Fruit fly (Drosophila melanogaster) whole organism, adult: Measurements from ENCODE around the gene BI-1.

Experiments
- CG11617 ChIP-seq: fragments of 200-800 bp; sonication (Bioruptor generic); optimal IDR thresholded peaks from 2 replicates; lab custom pipeline; 2017; ENCODE audit warnings: mild to moderate bottlenecking, missing biosample characterization, missing genetic modification reagents, missing genetic modification characterization
- CG12768 ChIP-seq: fragments of 200-800 bp; sonication (Bioruptor generic); optimal IDR thresholded peaks from 2 replicates; lab custom pipeline; 2017; ENCODE audit warnings: missing biosample characterization, missing genetic modification characterization, mild to moderate bottlenecking, moderate library complexity, missing genetic modification reagents
- CG14711 ChIP-seq: fragments of 200-800 bp; sonication (Bioruptor generic); optimal IDR thresholded peaks from 2 replicates; lab custom pipeline; 2018; ENCODE audit warnings: missing biosample characterization, mild to moderate bottlenecking, missing genetic modification characterization, moderate library complexity
- CG1620 ChIP-seq: fragments of 200-800 bp; sonication (Bioruptor generic); optimal IDR thresholded peaks from 2 replicates; lab custom pipeline; 2016; ENCODE audit warnings: missing biosample characterization, missing genetic modification characterization
- CG33017 ChIP-seq: fragments of 200-800 bp; sonication (Bioruptor generic); optimal IDR thresholded peaks from 2 replicates; lab custom pipeline; 2018; ENCODE audit warnings: missing biosample characterization, mild to moderate bottlenecking, missing genetic modification characterization, moderate library complexity
- CG5204 ChIP-seq: fragments of 200-800 bp; sonication (Bioruptor generic); optimal IDR thresholded peaks from 2 replicates; lab custom pipeline; 2016; ENCODE audit warnings: missing biosample characterization, missing genetic modification characterization
- CG7045 ChIP-seq: fragments of 200-800 bp; sonication (Bioruptor generic); optimal IDR thresholded peaks from 2 replicates; lab custom pipeline; 2017; ENCODE audit warnings: missing biosample characterization, mild to moderate bottlenecking, missing genetic modification characterization
- CG7101 ChIP-seq: fragments of 200-800 bp; sonication (Bioruptor generic); optimal IDR thresholded peaks from 2 replicates; lab custom pipeline; 2018; ENCODE audit warnings: missing biosample characterization, mild to moderate bottlenecking, missing genetic modification characterization, moderate library complexity
- Clk ChIP-seq: fragments of 200-800 bp; sonication (Bioruptor generic); optimal IDR thresholded peaks from 2 replicates; lab custom pipeline; 2017; ENCODE audit warnings: missing biosample characterization, missing genetic modification characterization
- Crg-1 ChIP-seq: fragments of 200-800 bp; sonication (Bioruptor generic); optimal IDR thresholded peaks from 2 replicates; lab custom pipeline; 2016; ENCODE audit warnings: missing biosample characterization, missing genetic modification characterization
- Hr96 ChIP-seq: fragments of 200-800 bp; sonication (Bioruptor generic); optimal IDR thresholded peaks from 2 replicates; lab custom pipeline; 2016; ENCODE audit warnings: missing biosample characterization, missing genetic modification characterization
- Mnt ChIP-seq: fragments of 200-800 bp; sonication (Bioruptor generic); optimal IDR thresholded peaks from 2 replicates; lab custom pipeline; 2016; ENCODE audit warnings: missing biosample characterization, mild to moderate bottlenecking, missing genetic modification characterization
- bab1 ChIP-seq: fragments of 200-800 bp; sonication (Bioruptor generic); optimal IDR thresholded peaks from 3 replicates; lab custom pipeline; 2019; ENCODE audit warnings: missing biosample characterization, mild to moderate bottlenecking, missing genetic modification characterization, moderate library complexity
- cic ChIP-seq: fragments of 200-800 bp; sonication (Bioruptor generic); optimal IDR thresholded peaks from 2 replicates; lab custom pipeline; 2017; ENCODE audit warnings: missing biosample characterization, mild to moderate bottlenecking, missing genetic modification characterization, moderate library complexity
- cnc ChIP-seq, 2 experiments: fragments of >200 bp; optimal IDR thresholded peaks; 2 replicates each; lab custom pipeline; 2017
- kay ChIP-seq: fragments of 200-800 bp; sonication (Bioruptor generic); peaks from one replicate; lab custom pipeline; 2016; ENCODE audit warnings: missing biosample characterization, missing genetic modification characterization, borderline replicate concordance
- ovo ChIP-seq: fragments of 200-800 bp; sonication (Bioruptor generic); optimal IDR thresholded peaks from 2 replicates; lab custom pipeline; 2016; ENCODE audit warnings: missing biosample characterization, missing genetic modification characterization
- pad ChIP-seq: fragments of 200-800 bp; sonication (Bioruptor generic); optimal IDR thresholded peaks from 3 replicates; lab custom pipeline; 2017; ENCODE audit warnings: missing biosample characterization, missing genetic modification characterization, mild to moderate bottlenecking, moderate library complexity, missing genetic modification reagents
- tj ChIP-seq: fragments of 200-800 bp; sonication (Bioruptor generic); optimal IDR thresholded peaks from 3 replicates; lab custom pipeline; 2017; ENCODE audit warnings: missing biosample characterization, mild to moderate bottlenecking, missing genetic modification characterization, moderate library complexity
- toe ChIP-seq: fragments of 200-800 bp; sonication (Bioruptor generic); optimal IDR thresholded peaks from 2 replicates; lab custom pipeline; 2016; ENCODE audit warnings: missing biosample characterization, missing genetic modification characterization

Gene BI-1

DNA sequence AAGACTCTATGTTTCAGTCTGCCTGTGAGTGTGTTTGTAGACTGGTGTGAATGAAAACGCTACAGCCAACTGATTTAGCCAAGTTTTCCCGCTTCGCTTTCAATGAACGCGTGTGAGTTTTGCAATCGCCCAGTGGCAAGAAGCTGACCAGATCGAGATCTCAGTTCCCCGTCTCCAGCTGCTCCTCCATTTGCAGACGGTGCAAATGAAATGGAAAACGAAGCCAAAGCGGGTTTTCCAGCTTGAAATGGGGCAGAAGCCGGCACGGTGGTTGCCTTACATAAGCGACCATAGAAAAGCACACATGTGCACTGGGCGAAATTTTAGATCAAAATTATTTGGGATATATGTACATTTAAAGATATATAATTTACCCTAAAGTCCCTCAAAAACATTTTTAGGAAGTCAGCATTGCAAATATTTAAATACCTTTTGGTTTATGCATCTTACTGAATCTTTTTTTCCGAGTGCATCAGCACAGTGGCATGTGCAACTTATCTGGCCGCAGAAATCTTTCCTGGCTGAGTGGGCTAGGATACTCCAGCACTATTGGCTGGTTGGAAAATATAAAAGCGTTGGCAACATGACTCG lies 10.3 kb upstream of the BI-1 start, which contains the start of gene CG43059:
TSS of gene CG43059 (minus strand) at position 51 of the 591 bp plus-strand sequence.
- TF ChIP-seq Mnt (GFP tag; lab: Kevin White, UChicago) (no peak), Clk (GFP tag; lab: Kevin White, UChicago) (no peak), pad (GFP tag; lab: Kevin White, UChicago) (no peak), kay (GFP tag; lab: Kevin White, UChicago) (no peak), cic (no peak), CG1620 (GFP tag; lab: Kevin White, UChicago) (no peak), cnc (optimal IDR thresholded peaks at IDR 0.05; lab: Kevin White, UChicago) (no peak)

DNA sequence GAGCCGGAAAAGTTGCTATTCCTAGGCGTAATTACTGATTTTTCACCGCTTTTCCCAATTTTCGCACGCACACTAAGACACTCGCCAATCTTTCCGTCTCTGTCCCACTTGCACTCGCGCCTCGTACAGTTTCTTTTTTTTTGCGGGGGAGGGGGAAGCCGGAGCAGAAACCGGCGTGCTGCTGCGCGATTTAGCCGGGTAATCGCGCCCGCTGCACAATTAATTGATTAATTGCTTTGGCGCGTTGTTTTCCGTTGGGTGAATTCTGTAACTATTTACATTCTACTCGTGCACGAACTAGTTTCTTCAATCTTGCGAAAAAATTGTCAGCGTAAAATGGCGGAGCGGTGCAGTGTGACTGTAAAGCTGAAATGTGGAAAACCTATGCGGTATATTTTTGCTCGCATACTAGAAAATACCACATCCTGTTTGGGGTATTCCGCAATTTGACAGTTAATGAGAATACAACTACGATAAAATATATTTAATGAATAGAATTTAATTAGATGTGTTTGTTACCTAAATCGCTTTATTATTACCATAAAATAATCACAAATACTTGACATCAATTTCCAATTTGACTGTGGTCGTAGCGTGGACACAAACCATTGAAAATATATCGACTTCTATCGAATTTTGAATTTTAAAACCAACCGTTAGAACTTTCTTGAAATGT lies 6.5 kb upstream of the BI-1 start, which contains the start of gene Cpsf6:
TSS of gene Cpsf6 (minus strand) at position 362 of the 676 bp plus-strand sequence.
- TF ChIP-seq CG1620 (GFP tag; lab: Kevin White, UChicago) (peak; percentile 6), toe (GFP tag; lab: Kevin White, UChicago) (peak; percentile 50), bab1 (GFP tag; lab: Kevin White, UChicago) (peak; percentile 71), Crg-1 (GFP tag; lab: Kevin White, UChicago) (peak; percentile 51), CG14711 (peak; percentile 56), ovo (GFP tag; lab: Kevin White, UChicago) (peak; percentile 26), Mnt (GFP tag; lab: Kevin White, UChicago) (peak; percentile 74), CG7045 (no peak), pad (GFP tag; lab: Kevin White, UChicago) (peak; percentile 56), CG11617 (peak; percentile 25), cnc (optimal IDR thresholded peaks at IDR 0.05; lab: Kevin White, UChicago) (no peak), tj (GFP tag; lab: Kevin White, UChicago) (peak; percentile 62), Clk (GFP tag; lab: Kevin White, UChicago) (no peak), kay (GFP tag; lab: Kevin White, UChicago) (peak; percentile 71), cic (no peak), CG5204 (GFP tag; lab: Kevin White, UChicago) (no peak), CG12768 (GFP tag; lab: Kevin White, UChicago) (no peak), CG7101 (peak; percentile 34), CG33017 (tag; lab: Kevin White, UChicago) (peak; percentile 13), Hr96 (GFP tag; lab: Kevin White, UChicago) (peak; percentile 2)

DNA sequence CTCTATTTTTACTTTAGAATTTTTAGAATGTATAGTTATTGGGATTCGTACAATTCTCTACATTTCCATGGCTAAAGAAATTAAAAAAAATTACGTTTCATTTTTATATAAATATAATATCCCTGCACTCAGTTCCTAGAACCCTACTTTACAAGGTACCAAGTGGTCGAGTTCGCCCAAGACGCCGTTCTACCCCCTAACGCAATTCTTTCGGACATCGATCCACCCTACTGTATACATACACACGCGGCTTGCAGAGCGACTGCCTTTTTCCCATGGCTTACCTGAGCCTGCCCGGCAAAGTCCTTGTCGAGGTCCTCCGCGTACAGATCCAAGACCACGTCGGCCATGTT lies 6.0 kb upstream of the BI-1 start:
- no peak for TF ChIP-seq bab1 (GFP tag; lab: Kevin White, UChicago)
- no peak for TF ChIP-seq CG14711
- TF ChIP-seq CG33017 (tag; lab: Kevin White, UChicago), result no peak
- no peak for TF ChIP-seq CG12768 (GFP tag; lab: Kevin White, UChicago)

DNA sequence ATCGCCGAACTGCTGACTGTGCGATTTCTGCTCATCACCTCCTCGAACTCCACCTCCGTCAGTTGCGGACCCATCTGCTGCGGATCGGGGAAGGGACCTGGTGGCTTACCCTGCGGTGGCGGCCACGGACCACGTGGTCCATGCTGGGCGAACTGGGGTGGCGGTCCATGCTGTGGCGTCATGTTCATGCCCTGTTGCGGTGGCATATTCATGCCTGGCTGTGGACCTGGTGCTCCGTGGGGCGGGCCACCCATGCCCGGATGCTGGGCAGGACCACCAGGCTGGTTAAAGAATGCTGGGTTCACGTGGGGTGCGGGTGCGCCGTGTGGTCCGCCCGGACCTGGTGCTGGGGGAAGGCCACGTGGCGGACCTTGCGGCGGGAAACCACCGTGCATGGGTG lies 3.5 kb upstream of the BI-1 start:
- TF ChIP-seq cnc (optimal IDR thresholded peaks at IDR 0.05; lab: Kevin White, UChicago), result no peak
- TF ChIP-seq CG7101, result no peak
- TF ChIP-seq toe (GFP tag; lab: Kevin White, UChicago), result no peak
- TF ChIP-seq CG14711, result no peak
- TF ChIP-seq cic, result no peak
- no peak for TF ChIP-seq bab1 (GFP tag; lab: Kevin White, UChicago)
- no peak for TF ChIP-seq Hr96 (GFP tag; lab: Kevin White, UChicago)
- TF ChIP-seq ovo (GFP tag; lab: Kevin White, UChicago), result no peak

DNA sequence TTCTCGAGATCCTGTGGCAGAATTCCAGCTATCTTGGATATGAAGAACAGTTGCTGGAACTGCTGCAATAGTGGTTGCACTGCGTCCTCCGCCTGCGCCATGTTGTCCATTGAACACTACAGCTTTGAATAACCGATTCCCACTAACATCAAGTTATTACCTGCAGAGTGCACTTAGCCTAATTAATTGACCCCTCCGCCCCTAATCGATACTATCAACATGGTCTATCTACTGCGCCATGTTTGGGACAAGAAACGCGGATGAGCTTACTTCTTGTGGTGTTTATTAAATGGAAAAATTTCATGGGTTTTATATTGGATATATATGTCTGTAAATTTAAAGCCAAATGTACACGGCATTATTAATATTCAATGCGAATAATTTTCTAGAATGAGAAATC lies 1.9 kb downstream of the BI-1 start, which contains the start of gene Gr66a:
TSS of gene Gr66a (minus strand) at position 101 of the 400 bp plus-strand sequence.
- TF ChIP-seq Clk (GFP tag; lab: Kevin White, UChicago), result no peak
- no peak for TF ChIP-seq tj (GFP tag; lab: Kevin White, UChicago)
- no peak for TF ChIP-seq Mnt (GFP tag; lab: Kevin White, UChicago)
- no peak for TF ChIP-seq cic
- no peak for TF ChIP-seq CG14711
- TF ChIP-seq pad (GFP tag; lab: Kevin White, UChicago), result no peak
- TF ChIP-seq CG11617, result no peak

DNA sequence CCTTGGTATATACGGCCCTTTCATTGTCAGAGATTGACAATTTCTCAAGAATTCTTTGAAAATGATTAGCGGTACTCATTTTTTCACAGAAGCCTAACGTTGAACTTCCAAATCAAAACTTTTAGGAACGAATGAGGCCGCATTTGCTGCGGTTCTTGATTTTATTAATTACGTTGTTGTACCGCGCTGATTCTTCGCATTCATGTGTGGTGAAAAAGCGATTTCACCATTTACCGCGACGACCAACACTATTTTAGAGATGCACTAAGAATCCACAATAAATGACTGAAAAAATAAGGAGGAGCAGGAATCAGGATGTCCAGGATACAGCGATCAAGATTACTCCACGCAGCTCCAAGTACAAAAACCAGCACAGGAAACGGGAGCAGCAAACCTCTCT lies 4.8 kb downstream of the BI-1 start, which contains the start of the genes CG7194 and Sbp2:
TSS of gene CG7194 (minus strand) at position 148 of the 400 bp plus-strand sequence.
TSS of gene Sbp2 (plus strand) at position 246 of the 400 bp plus-strand sequence.
- TF ChIP-seq kay (GFP tag; lab: Kevin White, UChicago) (no peak), CG1620 (GFP tag; lab: Kevin White, UChicago) (no peak), tj (GFP tag; lab: Kevin White, UChicago) (no peak), CG7101 (no peak), CG12768 (GFP tag; lab: Kevin White, UChicago) (peak; percentile 18), bab1 (GFP tag; lab: Kevin White, UChicago) (peak; percentile 15), Mnt (GFP tag; lab: Kevin White, UChicago) (no peak), CG33017 (tag; lab: Kevin White, UChicago) (peak; percentile 25), Crg-1 (GFP tag; lab: Kevin White, UChicago) (no peak), CG11617 (peak; percentile 9), CG5204 (GFP tag; lab: Kevin White, UChicago) (no peak), Hr96 (GFP tag; lab: Kevin White, UChicago) (no peak), CG14711 (no peak)
